Worm (Caenorhabditis elegans) whole organism, early embryonic: ENCODE measurements around the gene egl-9.

ENCODE experiments used
- B0310.2 ChIP-seq: sonication (generic microtip); optimal IDR thresholded peaks from 2 replicates; lab custom pipeline; 2016; ENCODE audit warnings: mild to moderate bottlenecking, missing genetic modification characterization, missing compliant biosample characterization
- F13C5.2 ChIP-seq: sonication (generic microtip); optimal IDR thresholded peaks from 2 replicates; lab custom pipeline; 2017; ENCODE audit warnings: mild to moderate bottlenecking, missing genetic modification characterization, inconsistent platforms, missing compliant biosample characterization
- aly-1 ChIP-seq: sonication (generic microtip); optimal IDR thresholded peaks from 2 replicates; lab custom pipeline; 2016; ENCODE audit warnings: missing genetic modification characterization, missing compliant biosample characterization
- ama-1 ChIP-seq: fragments of 150-350 bp; optimal IDR thresholded peaks from 2 replicates; lab custom pipeline; 2014
- ceh-13 ChIP-seq: fragments of 200-800 bp; sonication (Bioruptor generic); optimal IDR thresholded peaks from 2 replicates; lab custom pipeline; 2018; ENCODE audit warnings: mild to moderate bottlenecking, missing genetic modification characterization, missing compliant biosample characterization
- ceh-36 ChIP-seq: sonication (generic microtip); optimal IDR thresholded peaks from 2 replicates; lab custom pipeline; 2016; ENCODE audit warnings: missing genetic modification characterization, inconsistent platforms, missing compliant biosample characterization
- ets-7 ChIP-seq: sonication (generic microtip); optimal IDR thresholded peaks from 2 replicates; lab custom pipeline; 2016; ENCODE audit warnings: missing genotype, missing genetic modification characterization, missing compliant biosample characterization
- flt-1 ChIP-seq: fragments of 200-800 bp; sonication (Bioruptor generic); IDR thresholded peaks from 2 replicates; pipeline ENCODE4 v1.3.6; 2022; ENCODE audit warnings: missing genetic modification characterization, missing compliant biosample characterization
- hmbx-1 ChIP-seq: sonication (generic microtip); optimal IDR thresholded peaks from 2 replicates; lab custom pipeline; 2016; ENCODE audit warnings: mild to moderate bottlenecking, missing genetic modification characterization, missing compliant biosample characterization
- hmg-4 ChIP-seq: fragments of 200-800 bp; sonication (Bioruptor generic); optimal IDR thresholded peaks from 2 replicates; lab custom pipeline; 2018; ENCODE audit warnings: mild to moderate bottlenecking, missing genetic modification characterization, missing compliant biosample characterization
- hnd-1 ChIP-seq: sonication (generic microtip); optimal IDR thresholded peaks from 2 replicates; lab custom pipeline; 2016; ENCODE audit warnings: missing genetic modification characterization, missing compliant biosample characterization
- pes-1 ChIP-seq: fragments of 200-800 bp; sonication (Bioruptor generic); IDR thresholded peaks from 2 replicates; pipeline ENCODE4 v1.3.6; 2022; ENCODE audit warnings: missing genetic modification reagents, missing genetic modification characterization, missing compliant biosample characterization
- scrt-1 ChIP-seq: fragments of 200-800 bp; sonication (Bioruptor generic); IDR thresholded peaks from 2 replicates; pipeline ENCODE4 v1.3.6; 2022; ENCODE audit warnings: missing genetic modification characterization, missing compliant biosample characterization
- sea-1 ChIP-seq: fragments of 200-800 bp; sonication (Bioruptor generic); conservative IDR thresholded peaks from 2 replicates; pipeline ENCODE4 v1.3.6; 2022; ENCODE audit warnings: missing genetic modification characterization, missing compliant biosample characterization
- tbx-11 ChIP-seq: fragments of 200-800 bp; sonication (Bioruptor generic); IDR thresholded peaks from 2 replicates; pipeline ENCODE4 v1.3.6; 2022; ENCODE audit warnings: missing genetic modification characterization, missing compliant biosample characterization
- tbx-37 ChIP-seq: fragments of 200-800 bp; sonication (Bioruptor generic); conservative IDR thresholded peaks from 2 replicates; pipeline ENCODE4 v1.3.6; 2022; ENCODE audit warnings: missing genetic modification reagents, missing genetic modification characterization, missing compliant biosample characterization
- tra-4 ChIP-seq: sonication (generic microtip); optimal IDR thresholded peaks from 2 replicates; lab custom pipeline; 2017; ENCODE audit warnings: missing genetic modification characterization, missing compliant biosample characterization

The egl-9 gene

DNA sequence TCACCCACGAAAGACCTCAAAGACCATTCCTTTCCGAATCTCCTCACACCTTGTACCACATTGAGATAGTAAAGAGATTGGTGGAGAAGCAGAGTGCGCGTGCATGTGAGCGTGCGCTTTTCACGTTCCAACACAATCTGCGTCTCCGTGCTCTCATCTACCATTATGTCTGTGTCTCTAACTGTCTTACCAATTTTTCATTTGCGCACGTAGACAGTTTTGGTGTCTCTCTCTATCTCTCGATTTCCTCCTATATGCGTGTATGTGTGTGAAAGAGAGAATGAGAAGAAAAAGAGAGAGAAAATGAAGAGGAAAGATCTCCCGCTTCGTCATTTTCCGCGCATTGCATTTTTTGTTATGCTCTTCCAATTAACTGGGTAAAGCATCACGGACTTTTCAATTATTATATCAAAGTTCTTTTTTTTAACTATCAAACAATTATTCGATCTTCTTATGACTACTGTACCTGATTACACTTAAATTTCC, 1.7 kb upstream of the egl-9 start:
- TF ChIP-seq hnd-1 (no peak), F13C5.2 (tag; lab: Kevin White, UChicago) (peak; percentile 14), sea-1 (GFP tag; lab: Robert Waterston, UW) (no peak), aly-1 (tag; lab: Kevin White, UChicago) (no peak), hmg-4 (GFP tag; lab: Kevin White, UChicago) (peak; percentile 55)

ce11 chrV:10467104-10467503, 1.2 kb upstream of the egl-9 start:
- TF ChIP-seq tbx-37 (GFP tag; lab: Robert Waterston, UW) (no peak), hmbx-1 (tag; lab: Kevin White, UChicago) (no peak)

- TF ChIP-seq scrt-1 (GFP tag; lab: Robert Waterston, UW) (no peak), B0310.2 (no peak), ceh-13 (GFP tag; lab: Kevin White, UChicago) (no peak), hmg-4 (GFP tag; lab: Kevin White, UChicago) (no peak), pes-1 (no peak)
Observed at ce11 chrV:10467659-10468058, 658 bp upstream of the egl-9 start.

DNA sequence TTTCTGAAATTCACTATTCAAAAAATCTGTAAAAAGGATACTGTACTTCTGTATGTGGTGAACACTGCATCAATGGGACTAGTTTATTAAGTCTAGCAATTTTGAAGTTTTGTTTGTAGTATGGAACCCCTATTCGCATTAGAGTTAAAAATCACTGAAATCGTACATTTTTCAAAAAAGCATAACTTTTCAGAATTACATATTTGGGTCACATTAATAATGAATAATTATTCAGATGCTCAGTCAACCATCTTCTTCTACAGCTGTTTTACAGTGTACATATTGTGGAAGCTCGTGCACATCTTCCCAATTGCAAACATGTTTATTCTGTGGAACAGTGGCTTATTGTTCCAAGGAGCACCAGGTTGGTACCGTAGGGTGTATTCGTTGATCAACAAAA, 392 bp downstream of the egl-9 start:
- no peak for TF ChIP-seq sea-1 (GFP tag; lab: Robert Waterston, UW)
- TF ChIP-seq flt-1: no peak
- TF ChIP-seq hnd-1: no peak
- no peak for TF ChIP-seq B0310.2
- TF ChIP-seq aly-1 (tag; lab: Kevin White, UChicago): no peak

- no peak for TF ChIP-seq ceh-36 (tag; lab: Kevin White, UChicago)
- TF ChIP-seq tbx-11 (GFP tag; lab: Robert Waterston, UW): no peak
- no peak for TF ChIP-seq tbx-37 (GFP tag; lab: Robert Waterston, UW)
- TF ChIP-seq pes-1: no peak
- no peak for TF ChIP-seq ceh-13 (GFP tag; lab: Kevin White, UChicago)
- no peak for TF ChIP-seq hmg-4 (GFP tag; lab: Kevin White, UChicago)
- no peak for TF ChIP-seq hmbx-1 (tag; lab: Kevin White, UChicago)
- TF ChIP-seq sea-1 (GFP tag; lab: Robert Waterston, UW): no peak
- TF ChIP-seq tra-4: no peak
- TF ChIP-seq aly-1 (tag; lab: Kevin White, UChicago): no peak
- TF ChIP-seq F13C5.2 (tag; lab: Kevin White, UChicago): no peak
- no peak for TF ChIP-seq ets-7 (tag; lab: Kevin White, UChicago)
- no peak for TF ChIP-seq hnd-1
- TF ChIP-seq flt-1: no peak
- TF ChIP-seq scrt-1 (GFP tag; lab: Robert Waterston, UW): no peak
Observed at ce11 chrV:10469845-10470244, 1.5 kb downstream of the egl-9 start.

DNA sequence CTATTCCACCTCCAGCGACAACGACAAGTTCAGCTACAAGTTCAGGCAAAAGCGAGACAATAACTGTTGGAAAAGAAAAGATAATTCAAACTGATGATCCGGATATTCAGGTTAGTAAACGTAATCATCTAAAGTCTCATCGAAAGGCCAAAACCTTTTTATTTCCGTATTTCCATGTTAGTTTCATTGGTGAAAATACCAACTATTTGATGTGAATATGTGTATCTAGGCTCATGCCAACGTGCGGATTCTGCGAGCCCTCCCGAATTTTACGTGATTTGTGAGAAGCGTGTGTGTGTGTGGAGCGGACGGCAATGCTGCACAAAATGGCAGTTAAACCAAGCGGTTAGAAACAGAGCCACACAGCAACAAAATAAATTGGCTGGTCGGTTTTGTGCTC, 2.7 kb downstream of the egl-9 start:
- no peak for TF ChIP-seq hmg-4 (GFP tag; lab: Kevin White, UChicago)

DNA sequence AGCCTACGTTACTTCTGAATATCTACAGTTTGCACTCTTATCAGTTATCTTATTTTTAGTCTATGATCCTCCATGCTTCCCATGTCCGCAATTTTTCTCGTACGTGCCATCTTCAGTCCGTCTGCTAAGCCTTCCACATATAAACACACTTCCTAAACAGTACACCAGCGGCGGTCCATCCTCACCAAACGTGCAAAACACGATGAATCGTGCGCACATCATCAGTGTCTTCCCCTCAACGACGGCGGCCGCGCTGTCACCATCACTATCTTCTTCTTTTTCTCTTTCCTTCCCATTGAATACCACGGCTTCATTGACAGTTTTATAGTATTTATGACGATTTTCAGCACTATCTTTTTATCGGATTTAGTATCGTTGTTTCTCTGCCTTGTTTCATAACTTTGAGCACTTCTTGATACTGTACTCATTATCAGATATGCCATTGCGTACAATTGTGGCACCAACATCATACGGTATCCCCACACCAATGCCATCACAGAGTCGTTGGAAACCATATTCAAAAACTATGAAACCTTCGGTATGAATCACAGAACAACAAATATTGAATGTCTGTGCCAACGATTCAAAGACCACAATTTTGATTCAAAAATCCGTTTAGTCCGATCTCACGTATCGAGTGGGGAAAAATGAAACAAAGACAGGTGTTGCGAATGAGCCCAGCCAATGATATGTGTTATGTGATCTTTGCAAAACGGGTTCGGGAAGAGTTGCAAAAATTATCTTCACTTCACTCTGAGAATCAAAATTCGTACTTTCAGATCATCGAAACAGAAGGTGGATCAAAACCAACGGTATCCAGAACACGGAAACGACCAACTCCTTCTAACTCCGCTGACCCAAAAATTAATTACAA, 4.8 kb downstream of the egl-9 start:
- TF ChIP-seq tbx-37 (GFP tag; lab: Robert Waterston, UW) (no peak), ama-1 (lab: Kevin White, UChicago) (no peak), ets-7 (tag; lab: Kevin White, UChicago) (no peak), hnd-1 (no peak), tra-4 (no peak), sea-1 (GFP tag; lab: Robert Waterston, UW) (no peak), B0310.2 (no peak), tbx-11 (GFP tag; lab: Robert Waterston, UW) (no peak), flt-1 (no peak), F13C5.2 (tag; lab: Kevin White, UChicago) (no peak), scrt-1 (GFP tag; lab: Robert Waterston, UW) (no peak), aly-1 (tag; lab: Kevin White, UChicago) (no peak), ceh-36 (tag; lab: Kevin White, UChicago) (no peak), hmg-4 (GFP tag; lab: Kevin White, UChicago) (no peak), hmbx-1 (tag; lab: Kevin White, UChicago) (no peak), ceh-13 (GFP tag; lab: Kevin White, UChicago) (no peak), pes-1 (no peak)

DNA sequence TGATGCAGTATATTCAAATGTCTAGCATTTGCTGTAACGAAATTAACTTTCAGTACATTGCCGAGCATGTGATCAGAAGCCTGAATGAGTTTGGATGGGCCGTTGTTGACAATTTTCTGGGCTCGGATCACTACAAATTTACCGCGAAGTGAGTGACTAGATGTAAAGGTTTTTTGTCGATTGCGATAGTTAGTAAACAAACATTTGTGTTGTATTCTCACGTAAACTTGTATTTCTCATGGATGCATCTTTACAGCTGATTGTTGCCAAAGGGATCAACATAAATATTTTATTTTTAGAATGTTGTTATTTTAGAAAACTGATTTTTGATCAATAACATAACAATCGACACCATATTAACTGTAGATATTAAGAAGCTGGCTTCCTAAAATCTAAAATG, 5.7 kb downstream of the egl-9 start:
- TF ChIP-seq scrt-1 (GFP tag; lab: Robert Waterston, UW) (no peak), aly-1 (tag; lab: Kevin White, UChicago) (no peak), ets-7 (tag; lab: Kevin White, UChicago) (no peak), tra-4 (no peak), B0310.2 (no peak), tbx-37 (GFP tag; lab: Robert Waterston, UW) (no peak), ceh-13 (GFP tag; lab: Kevin White, UChicago) (no peak), hnd-1 (no peak), tbx-11 (GFP tag; lab: Robert Waterston, UW) (no peak), F13C5.2 (tag; lab: Kevin White, UChicago) (no peak), ama-1 (lab: Kevin White, UChicago) (no peak), sea-1 (GFP tag; lab: Robert Waterston, UW) (no peak), hmg-4 (GFP tag; lab: Kevin White, UChicago) (no peak), ceh-36 (tag; lab: Kevin White, UChicago) (no peak), flt-1 (no peak), pes-1 (no peak)
